Fruit fly (Drosophila melanogaster) whole organism, embryonic: Measurements from ENCODE around the gene CG31807.

Experiments used
- Asciz ChIP-seq: fragments of 200-800 bp; sonication (Bioruptor generic); optimal IDR thresholded peaks from 2 replicates; lab custom pipeline; 2017; ENCODE audit warnings: missing biosample characterization, mild to moderate bottlenecking, missing genetic modification characterization, missing genetic modification reagents
- Blimp-1 ChIP-seq: fragments of 200-800 bp; sonication (Bioruptor generic); optimal IDR thresholded peaks from 3 replicates; lab custom pipeline; 2018; ENCODE audit warnings: missing biosample characterization, missing genetic modification characterization, mild to moderate bottlenecking, moderate library complexity, missing genetic modification reagents
- CG1024 ChIP-seq: fragments of 200-800 bp; sonication (Bioruptor generic); IDR thresholded peaks from 2 replicates; pipeline ENCODE4 v1.3.6; 2022; ENCODE audit warnings: missing biosample characterization, missing genetic modification characterization
- CG11504 ChIP-seq: fragments of 200-800 bp; sonication (Bioruptor generic); optimal IDR thresholded peaks from 3 replicates; lab custom pipeline; 2019; ENCODE audit warnings: missing biosample characterization, mild to moderate bottlenecking, missing genetic modification characterization, moderate library complexity
- CG13123 ChIP-seq: fragments of 200-800 bp; sonication (Bioruptor generic); optimal IDR thresholded peaks from 2 replicates; lab custom pipeline; 2016; ENCODE audit warnings: missing biosample characterization, missing genetic modification characterization
- CG13424 ChIP-seq: fragments of 200-800 bp; sonication (Bioruptor generic); optimal IDR thresholded peaks from 2 replicates; lab custom pipeline; 2019; ENCODE audit warnings: missing biosample characterization, mild to moderate bottlenecking, missing genetic modification characterization, moderate library complexity
- CG14014 ChIP-seq: fragments of 200-800 bp; sonication (Bioruptor generic); IDR thresholded peaks from 2 replicates; pipeline ENCODE4 v1.3.6; 2022; ENCODE audit warnings: missing biosample characterization, missing genetic modification characterization
- CG14710 ChIP-seq: fragments of 200-800 bp; sonication (Bioruptor generic); optimal IDR thresholded peaks from 3 replicates; lab custom pipeline; 2019; ENCODE audit warnings: missing biosample characterization, mild to moderate bottlenecking, missing genetic modification characterization, moderate library complexity
- CG18476 ChIP-seq: fragments of 200-800 bp; sonication (Bioruptor generic); optimal IDR thresholded peaks from 2 replicates; lab custom pipeline; 2016; ENCODE audit warnings: missing biosample characterization, mild to moderate bottlenecking, missing genetic modification characterization
- CG18599 ChIP-seq: fragments of 200-800 bp; sonication (Bioruptor generic); optimal IDR thresholded peaks from 3 replicates; lab custom pipeline; 2017; ENCODE audit warnings: missing biosample characterization, missing genetic modification characterization, mild to moderate bottlenecking, moderate library complexity, missing genetic modification reagents
- CG2202 ChIP-seq: fragments of 200-800 bp; sonication (Bioruptor generic); optimal IDR thresholded peaks from 2 replicates; lab custom pipeline; 2018; ENCODE audit warnings: missing biosample characterization, mild to moderate bottlenecking, missing genetic modification characterization
- CG2678 ChIP-seq: fragments of 200-800 bp; sonication (Bioruptor generic); optimal IDR thresholded peaks from 3 replicates; lab custom pipeline; 2019; ENCODE audit warnings: missing biosample characterization, mild to moderate bottlenecking, missing genetic modification characterization, moderate library complexity
- CG3847 ChIP-seq: fragments of 200-800 bp; sonication (Bioruptor generic); IDR thresholded peaks from 2 replicates; pipeline ENCODE4 v1.3.6; 2022; ENCODE audit warnings: missing biosample characterization, missing genetic modification characterization
- CG7372 ChIP-seq: fragments of 200-800 bp; sonication (Bioruptor generic); IDR thresholded peaks from 2 replicates; pipeline ENCODE4 v1.3.6; 2022; ENCODE audit warnings: missing biosample characterization, missing genetic modification characterization
- CG8281 ChIP-seq: fragments of 200-800 bp; sonication (Bioruptor generic); optimal IDR thresholded peaks from 2 replicates; lab custom pipeline; 2018; ENCODE audit warnings: missing biosample characterization, mild to moderate bottlenecking, missing genetic modification characterization, moderate library complexity
- CG8924 ChIP-seq: fragments of 200-800 bp; optimal IDR thresholded peaks from 3 replicates; lab custom pipeline; 2019; ENCODE audit warnings: missing biosample characterization, mild to moderate bottlenecking, missing genetic modification characterization, moderate library complexity
- Deaf1 ChIP-seq: fragments of 200-800 bp; optimal IDR thresholded peaks from 3 replicates; lab custom pipeline; 2019; ENCODE audit warnings: missing biosample characterization, mild to moderate bottlenecking, missing genetic modification characterization, moderate library complexity
- E2f1 ChIP-seq: fragments of 200-800 bp; sonication (Bioruptor generic); IDR thresholded peaks from 2 replicates; pipeline ENCODE4 v1.3.6; 2022; ENCODE audit warnings: missing biosample characterization, missing genetic modification characterization
- Ets65A ChIP-seq: fragments of 200-800 bp; sonication (Bioruptor generic); peaks from one replicate; lab custom pipeline; 2016; ENCODE audit warnings: missing biosample characterization, missing genetic modification characterization
- Mad ChIP-seq: fragments of 200-800 bp; sonication (Bioruptor generic); optimal IDR thresholded peaks from 2 replicates; lab custom pipeline; 2016; ENCODE audit warnings: missing biosample characterization, missing genetic modification characterization
- Med ChIP-seq: fragments of 200-800 bp; sonication (Bioruptor generic); peaks from one replicate; lab custom pipeline; 2016; ENCODE audit warnings: missing biosample characterization, missing genetic modification characterization, mild to moderate bottlenecking, inconsistent platforms, moderate library complexity
- Six4 ChIP-seq: fragments of 200-800 bp; sonication (Bioruptor generic); optimal IDR thresholded peaks from 2 replicates; lab custom pipeline; 2016; ENCODE audit warnings: missing biosample characterization, missing genetic modification characterization
- Sox102F ChIP-seq: fragments of 200-800 bp; sonication (Bioruptor generic); optimal IDR thresholded peaks from 2 replicates; lab custom pipeline; 2018; ENCODE audit warnings: missing biosample characterization, mild to moderate bottlenecking, missing genetic modification characterization, moderate library complexity
- TFAM ChIP-seq: fragments of 200-800 bp; sonication (Bioruptor generic); optimal IDR thresholded peaks from 2 replicates; lab custom pipeline; 2017; ENCODE audit warnings: missing biosample characterization, missing genetic modification characterization, inconsistent platforms
- Taf1 ChIP-seq: fragments of 200-800 bp; sonication (Bioruptor generic); IDR thresholded peaks from 2 replicates; pipeline ENCODE4 v1.3.6; 2022; ENCODE audit warnings: missing biosample characterization, missing genetic modification characterization
- btn ChIP-seq: fragments of 200-800 bp; sonication (Bioruptor generic); optimal IDR thresholded peaks from 2 replicates; lab custom pipeline; 2016; ENCODE audit warnings: missing biosample characterization, missing genetic modification characterization
- chinmo ChIP-seq: fragments of 200-800 bp; sonication (Bioruptor generic); IDR thresholded peaks from 4 replicates; pipeline ENCODE4 v1.3.6; 2022; ENCODE audit warnings: missing biosample characterization, missing genetic modification characterization; ENCODE audit not compliant: partially characterized antibody
- crol ChIP-seq: fragments of 200-800 bp; sonication (Bioruptor generic); IDR thresholded peaks from 2 replicates; pipeline ENCODE4 v1.3.6; 2022; ENCODE audit warnings: missing biosample characterization, missing genetic modification characterization
- gem ChIP-seq: fragments of 200-800 bp; sonication (Bioruptor generic); optimal IDR thresholded peaks from 2 replicates; lab custom pipeline; 2019; ENCODE audit warnings: missing biosample characterization, mild to moderate bottlenecking, missing genetic modification characterization, moderate library complexity
- hkb ChIP-seq, 2 experiments: fragments of 200-800 bp in 1 of 2; fragments of >200 bp in 1 of 2; sonication (Bioruptor generic) in 1 of 2; IDR thresholded peaks in 1 of 2; optimal IDR thresholded peaks in 1 of 2; 2 replicates each; pipeline versions ENCODE4 v1.3.6 to Lab custom; 2017 to 2022; ENCODE audit warnings: missing biosample characterization in 1 of 2, missing genetic modification characterization in 1 of 2
- jigr1 ChIP-seq: fragments of 200-800 bp; sonication (Bioruptor generic); IDR thresholded peaks from 3 replicates; pipeline ENCODE4 v1.3.6; 2022; ENCODE audit warnings: missing biosample characterization, missing genetic modification characterization
- lbe ChIP-seq: fragments of 200-800 bp; sonication (Bioruptor generic); optimal IDR thresholded peaks from 2 replicates; lab custom pipeline; 2016; ENCODE audit warnings: missing biosample characterization, mild to moderate bottlenecking, missing genetic modification characterization
- p53 ChIP-seq: fragments of 200-800 bp; sonication (Bioruptor generic); optimal IDR thresholded peaks from 2 replicates; lab custom pipeline; 2016; ENCODE audit warnings: missing biosample characterization, missing genetic modification characterization
- pan ChIP-seq, 4 experiments: fragments of >200 bp in 3 of 4; fragments of 200-800 bp in 1 of 4; sonication (Bioruptor generic) in 1 of 4; optimal IDR thresholded peaks in 3 of 4; IDR thresholded peaks in 1 of 4; 2 replicates each; pipeline versions ENCODE4 v1.3.6 to Lab custom; 2017 to 2022; ENCODE audit warnings: missing biosample characterization in 2 of 4, missing genetic modification characterization in 2 of 4, mixed read lengths in 1 of 4
- rib ChIP-seq: fragments of 200-800 bp; sonication (Bioruptor generic); IDR thresholded peaks from 2 replicates; pipeline ENCODE4 v1.3.6; 2022; ENCODE audit warnings: missing biosample characterization, missing genetic modification characterization
- tna ChIP-seq: fragments of 200-800 bp; sonication (Bioruptor generic); IDR thresholded peaks from 2 replicates; pipeline ENCODE4 v1.3.6; 2022; ENCODE audit warnings: missing biosample characterization, missing genetic modification characterization; ENCODE audit not compliant: partially characterized antibody

Gene CG31807

dm6 chr2L:16647773-16648172, 36.0 kb downstream of the CG31807 start (continued):
- TF ChIP-seq CG14710 (no peak), Six4 (GFP tag; lab: Kevin White, UChicago) (no peak), Asciz (GFP tag; lab: Kevin White, UChicago) (no peak), CG18476 (GFP tag; lab: Kevin White, UChicago) (peak; percentile 18), CG7372 (GFP tag; lab: Robert Waterston, UW) (no peak), hkb (optimal IDR thresholded peaks at IDR 0.05; lab: Kevin White, UChicago) (no peak), hkb (GFP tag; IDR thresholded peaks at IDR 0.05; lab: Robert Waterston, UW) (peak; percentile 68), jigr1 (GFP tag; lab: Robert Waterston, UW) (no peak), lbe (GFP tag; lab: Kevin White, UChicago) (no peak), CG13123 (no peak), Blimp-1 (GFP tag; lab: Kevin White, UChicago) (peak; percentile 44), Taf1 (0 out of 2 replicates have a peak, but pooled peaks have one; percentile 18), tna (GFP tag; lab: Robert Waterston, UW) (no peak), pan (optimal IDR thresholded peaks at IDR 0.05; lab: Kevin White, UChicago) (no peak), pan (GFP tag; optimal IDR thresholded peaks at IDR 0.05 in 1 of 2, IDR thresholded peaks at IDR 0.05 in 1 of 2) (peak in 1 of 2 experiments; percentile 47), p53 (GFP tag; lab: Kevin White, UChicago) (no peak), CG8924 (tag; lab: Kevin White, UChicago) (peak; percentile 46), rib (GFP tag; lab: Robert Waterston, UW) (no peak), CG2202 (tag; lab: Kevin White, UChicago) (no peak)
- TF ChIP-seq, all 482 proteins: peak for 174

- TF ChIP-seq lbe (GFP tag; lab: Kevin White, UChicago) (no peak), chinmo (GFP tag; lab: Robert Waterston, UW) (0 out of 4 replicates have a peak, but pooled peaks have one; percentile 11), CG3847 (GFP tag; lab: Robert Waterston, UW) (0 out of 2 replicates have a peak, but pooled peaks have one; percentile 10), CG2678 (peak; percentile 43), crol (GFP tag; lab: Robert Waterston, UW) (peak; percentile 56), Sox102F (peak; percentile 44), TFAM (GFP tag; lab: Kevin White, UChicago) (no peak), E2f1 (GFP tag; lab: Robert Waterston, UW) (0 out of 2 replicates have a peak, but pooled peaks have one; percentile 20), CG11504 (peak; percentile 43), Blimp-1 (GFP tag; lab: Kevin White, UChicago) (peak; percentile 46), Med (GFP tag; lab: Kevin White, UChicago) (peak; percentile 23), gem (tag; lab: Kevin White, UChicago) (peak; percentile 49), btn (GFP tag; lab: Kevin White, UChicago) (no peak), CG13424 (tag; lab: Kevin White, UChicago) (peak; percentile 10), CG8281 (tag; lab: Kevin White, UChicago) (no peak), CG1024 (no peak), Ets65A (GFP tag; lab: Kevin White, UChicago) (peak; percentile 59), CG18599 (peak; percentile 29), Deaf1 (tag; lab: Kevin White, UChicago) (peak; percentile 3), Mad (GFP tag; lab: Kevin White, UChicago) (no peak), CG14014 (GFP tag; lab: Robert Waterston, UW) (0 out of 2 replicates have a peak, but pooled peaks have one; percentile 12)
Observed at dm6 chr2L:16645479-16646302, 38.1 kb downstream of the CG31807 start.
